Worm (Caenorhabditis elegans): ENCODE results near the gene acly-1.

ce11 chrX:1454385-1454784, 25.0 kb upstream of the acly-1 start:
- no peak for TF ChIP-seq hlh-8 (tag; optimal IDR thresholded peaks at IDR 0.05)
- TF ChIP-seq npax-4 (tag; optimal IDR thresholded peaks at IDR 0.05): no peak
- TF ChIP-seq tbx-2 (tag; optimal IDR thresholded peaks at IDR 0.05): peak; percentile 81
- TF ChIP-seq fkh-10 (GFP tag; optimal IDR thresholded peaks at IDR 0.05): peak; percentile 2
- no peak for TF ChIP-seq unc-3 (GFP tag; conservative IDR thresholded peaks at IDR 0.05)
- TF ChIP-seq unc-3 (tag; optimal IDR thresholded peaks at IDR 0.05): no peak
- TF ChIP-seq syd-9 (tag; optimal IDR thresholded peaks at IDR 0.05): peak; percentile 67
- no peak for TF ChIP-seq ztf-16 (tag; optimal IDR thresholded peaks at IDR 0.05)
- no peak for TF ChIP-seq elt-2 (tag; optimal IDR thresholded peaks at IDR 0.05)
- no peak for TF ChIP-seq ama-1 (optimal IDR thresholded peaks at IDR 0.05)
- TF ChIP-seq ceh-24 (tag; optimal IDR thresholded peaks at IDR 0.05): no peak
- TF ChIP-seq pha-4 (tag; optimal IDR thresholded peaks at IDR 0.05): no peak
